Worm (Caenorhabditis elegans): ENCODE results near the gene F02C12.3.
"Not testable (repeated sequence)": the region's sequence is repeated elsewhere in the genome, so short reads cannot be mapped to it uniquely, and the experiment has no call there.

F02C12.3 gene

ce11 chrX:13419884-13420339 lies 23.1 kb downstream of the F02C12.3 start, which contains the start of gene C29F7.3 (continued):
- TF ChIP-seq sdz-12 (GFP tag; optimal IDR thresholded peaks at IDR 0.05) (no peak), ceh-62 (tag; optimal IDR thresholded peaks at IDR 0.05) (no peak), hlh-11 (tag; optimal IDR thresholded peaks at IDR 0.05) (peak; percentile 56), gei-8 (GFP tag; optimal IDR thresholded peaks at IDR 0.05) (peak; percentile 9), snpc-4 (tag; optimal IDR thresholded peaks at IDR 0.05) (no peak), lin-1 (GFP tag; IDR thresholded peaks at IDR 0.05) (peak; percentile 85), nhr-41 (GFP tag; IDR thresholded peaks at IDR 0.05) (no peak), mes-2 (tag; optimal IDR thresholded peaks at IDR 0.05; ENCODE audit: poor library complexity, severe bottlenecking) (no peak), php-3 (GFP tag; IDR thresholded peaks at IDR 0.05) (peak; percentile 88), T20F7.1 (GFP tag; optimal IDR thresholded peaks at IDR 0.05) (peak; percentile 67), F37D6.2 (tag; optimal IDR thresholded peaks at IDR 0.05) (no peak), F49E8.2 (tag; optimal IDR thresholded peaks at IDR 0.05; ENCODE audit: borderline replicate concordance) (no peak), nhr-28 (tag; optimal IDR thresholded peaks at IDR 0.05) (peak; percentile 97), dpl-1 (GFP tag; optimal IDR thresholded peaks at IDR 0.05) (no peak)

- no peak for TF ChIP-seq ceh-62 (tag; optimal IDR thresholded peaks at IDR 0.05)
- TF ChIP-seq nhr-102 (tag; optimal IDR thresholded peaks at IDR 0.05) = no peak
- peak; percentile 67 for TF ChIP-seq pqm-1 (tag; optimal IDR thresholded peaks at IDR 0.05)
- no peak for TF ChIP-seq F37D6.2 (tag; optimal IDR thresholded peaks at IDR 0.05)
- no peak for TF ChIP-seq nhr-11 (tag; optimal IDR thresholded peaks at IDR 0.05)
- TF ChIP-seq lin-38 (GFP tag; IDR thresholded peaks at IDR 0.05) = no peak
- TF ChIP-seq mxl-3 (GFP tag; optimal IDR thresholded peaks at IDR 0.05) = no peak
- TF ChIP-seq lin-13 (GFP tag; optimal IDR thresholded peaks at IDR 0.05) = no peak
- TF ChIP-seq nhr-77 (tag; optimal IDR thresholded peaks at IDR 0.05) = no peak
- TF ChIP-seq tra-1 (GFP tag; IDR thresholded peaks at IDR 0.05) = no peak
- TF ChIP-seq ceh-32 (tag; optimal IDR thresholded peaks at IDR 0.05; ENCODE audit: poor library complexity) = no peak
- no peak for TF ChIP-seq unc-62 (GFP tag; optimal IDR thresholded peaks at IDR 0.05 in 1 of 2)
- no peak for TF ChIP-seq unc-62 (tag; optimal IDR thresholded peaks at IDR 0.05)
- no peak for TF ChIP-seq ama-1 (optimal IDR thresholded peaks at IDR 0.05)
- TF ChIP-seq F49E8.2 (tag; optimal IDR thresholded peaks at IDR 0.05; ENCODE audit: borderline replicate concordance) = no peak
- peak; percentile 72 for TF ChIP-seq dmd-6 (GFP tag; IDR thresholded peaks at IDR 0.05)
- TF ChIP-seq aha-1 (tag) = peak; percentile 57
- TF ChIP-seq nhr-111 (GFP tag; optimal IDR thresholded peaks at IDR 0.05) = no peak
- TF ChIP-seq nhr-28 (tag; optimal IDR thresholded peaks at IDR 0.05) = peak; percentile 63
- no peak for TF ChIP-seq F26F4.8 (GFP tag; conservative IDR thresholded peaks at IDR 0.05)
- no peak for TF ChIP-seq spr-3 (GFP tag; optimal IDR thresholded peaks at IDR 0.05)
- TF ChIP-seq daf-16 (GFP tag; optimal IDR thresholded peaks at IDR 0.05) = no peak
- TF ChIP-seq daf-16 (tag; optimal IDR thresholded peaks at IDR 0.05) = peak; percentile 71
These were observed 24.3 kb downstream of the F02C12.3 start for ce11 chrX:13421068-13421467.

- TF ChIP-seq hlh-30 (tag; optimal IDR thresholded peaks at IDR 0.05; ENCODE audit: insufficient read depth) (no peak), aha-1 (tag) (peak; percentile 27)
These were observed 26.6 kb downstream of the F02C12.3 start, which contains the start of gene fkh-3 for ce11 chrX:13423340-13423739. fkh-3 (minus strand) TSS chrX:13423440.

- not testable (repeated sequence) for TF ChIP-seq nhr-41 (GFP tag; IDR thresholded peaks at IDR 0.05); mdt-29 (GFP tag; IDR thresholded peaks at IDR 0.05); spr-1 (tag; optimal IDR thresholded peaks at IDR 0.05)
These were observed 32.0 kb downstream of the F02C12.3 start, which contains the start of gene fkh-4 for ce11 chrX:13428755-13429154. fkh-4 (minus strand) TSS chrX:13428855.
